Fruit fly (Drosophila melanogaster): ENCODE data around the gene CG12885.

Gene CG12885

dm6 chr3R:27581263-27581868, 60.7 kb downstream of the CG12885 start (continued):
- TF ChIP-seq pho (GFP tag; optimal IDR thresholded peaks at IDR 0.05) (peak; percentile 11), wek (GFP tag; optimal IDR thresholded peaks at IDR 0.05) (peak; percentile 63), CG6854 (GFP tag; optimal IDR thresholded peaks at IDR 0.05) (peak; percentile 77), nmo (GFP tag; optimal IDR thresholded peaks at IDR 0.05) (peak; percentile 30), CG10979 (tag; optimal IDR thresholded peaks at IDR 0.05) (peak; percentile 51), CG3726 (GFP tag; IDR thresholded peaks at IDR 0.05) (no peak), CG6683 (GFP tag; optimal IDR thresholded peaks at IDR 0.05) (peak; percentile 59), pzg (GFP tag; optimal IDR thresholded peaks at IDR 0.05) (peak; percentile 96), CG17186 (GFP tag; optimal IDR thresholded peaks at IDR 0.05) (peak; percentile 64), CG12744 (GFP tag; optimal IDR thresholded peaks at IDR 0.05) (no peak), Gsc (GFP tag; IDR thresholded peaks at IDR 0.05) (no peak), CG10147 (GFP tag; optimal IDR thresholded peaks at IDR 0.05) (peak; percentile 12), Max (GFP tag; optimal IDR thresholded peaks at IDR 0.05) (peak; percentile 21), HHEX (GFP tag; optimal IDR thresholded peaks at IDR 0.05) (peak; percentile 63), CG18619 (GFP tag; optimal IDR thresholded peaks at IDR 0.05) (peak; percentile 37), CG9215 (GFP tag; IDR thresholded peaks at IDR 0.05) (no peak), Chrac-16 (GFP tag; optimal IDR thresholded peaks at IDR 0.05) (peak; percentile 35), Lhr (GFP tag; optimal IDR thresholded peaks at IDR 0.05) (peak; percentile 70), CG1792 (GFP tag; optimal IDR thresholded peaks at IDR 0.05) (peak; percentile 23), fru (optimal IDR thresholded peaks at IDR 0.05) (no peak), Hey (tag; optimal IDR thresholded peaks at IDR 0.05) (peak; percentile 3), HLH54F (GFP tag; optimal IDR thresholded peaks at IDR 0.05) (peak; percentile 52), Dbx (GFP tag; IDR thresholded peaks at IDR 0.05) (no peak), Pdp1 (GFP tag; optimal IDR thresholded peaks at IDR 0.05) (peak in 1 of 2 experiments; percentile 42), CG7786 (GFP tag; optimal IDR thresholded peaks at IDR 0.05) (peak; percentile 48), CG17829 (tag; optimal IDR thresholded peaks at IDR 0.05) (peak; percentile 79), CG33557 (GFP tag; optimal IDR thresholded peaks at IDR 0.05) (peak; percentile 39), D (optimal IDR thresholded peaks at IDR 0.05) (peak; percentile 84), D (GFP tag; optimal IDR thresholded peaks at IDR 0.05) (peak; percentile 33), Hand (GFP tag; optimal IDR thresholded peaks at IDR 0.05) (peak; percentile 57), D19A (tag; optimal IDR thresholded peaks at IDR 0.05) (peak; percentile 21), CG7839 (tag; optimal IDR thresholded peaks at IDR 0.05) (peak; percentile 48), fd96Cb (tag; optimal IDR thresholded peaks at IDR 0.05) (peak; percentile 5), aop (GFP tag; IDR thresholded peaks at IDR 0.05) (no peak), Rfx (GFP tag; IDR thresholded peaks at IDR 0.05) (no peak), CG15269 (tag; optimal IDR thresholded peaks at IDR 0.05) (peak; percentile 72), Dfd (GFP tag; optimal IDR thresholded peaks at IDR 0.05) (no peak), CG12659 (GFP tag; optimal IDR thresholded peaks at IDR 0.05) (peak; percentile 79), lilli (GFP tag; optimal IDR thresholded peaks at IDR 0.05) (peak; percentile 80), ind (GFP tag; optimal IDR thresholded peaks at IDR 0.05) (peak; percentile 45), NC2β (GFP tag; optimal IDR thresholded peaks at IDR 0.05) (peak; percentile 42), Vsx1 (GFP tag; optimal IDR thresholded peaks at IDR 0.05) (peak; percentile 37), GATAe (GFP tag; conservative IDR thresholded peaks at IDR 0.05) (no peak), CG15514 (GFP tag; optimal IDR thresholded peaks at IDR 0.05) (peak; percentile 77), Optix (GFP tag; IDR thresholded peaks at IDR 0.05) (no peak), CG15696 (tag; optimal IDR thresholded peaks at IDR 0.05) (no peak), CG31365 (tag; optimal IDR thresholded peaks at IDR 0.05) (peak; percentile 54), CG12391 (tag; optimal IDR thresholded peaks at IDR 0.05) (peak; percentile 62), CG11398 (GFP tag; optimal IDR thresholded peaks at IDR 0.05) (peak; percentile 32), grau (tag; optimal IDR thresholded peaks at IDR 0.05) (peak; percentile 68)
